Fruit fly (Drosophila melanogaster) whole organism, embryonic: ENCODE results near the gene CG34301.

Experiments
- Adf1 ChIP-seq: fragments of 200-800 bp; sonication (Bioruptor generic); IDR thresholded peaks from 2 replicates; pipeline ENCODE4 v1.3.6; 2022; ENCODE audit warnings: missing biosample characterization, missing genetic modification characterization
- BEAF-32 ChIP-seq: fragments of 200-800 bp; sonication (Bioruptor generic); optimal IDR thresholded peaks from 3 replicates; lab custom pipeline; 2017; ENCODE audit warnings: missing biosample characterization, missing genetic modification characterization, mild to moderate bottlenecking, moderate library complexity, missing genetic modification reagents
- CG11695 ChIP-seq: fragments of 200-800 bp; sonication (Bioruptor generic); IDR thresholded peaks from 3 replicates; pipeline ENCODE4 v1.3.6; 2022; ENCODE audit warnings: missing biosample characterization, missing genetic modification characterization
- CG12659 ChIP-seq: fragments of 200-800 bp; sonication (Bioruptor generic); optimal IDR thresholded peaks from 3 replicates; lab custom pipeline; 2017; ENCODE audit warnings: mild to moderate bottlenecking, missing biosample characterization, missing genetic modification reagents, missing genetic modification characterization
- CG14050 ChIP-seq: fragments of 200-800 bp; sonication (Bioruptor generic); IDR thresholded peaks from 3 replicates; pipeline ENCODE4 v1.3.6; 2022; ENCODE audit warnings: missing biosample characterization, missing genetic modification characterization
- CG15269 ChIP-seq: fragments of 200-800 bp; sonication (Bioruptor generic); optimal IDR thresholded peaks from 2 replicates; lab custom pipeline; 2018; ENCODE audit warnings: missing biosample characterization, mild to moderate bottlenecking, missing genetic modification characterization, moderate library complexity
- CG1529 ChIP-seq: fragments of 200-800 bp; sonication (Bioruptor generic); optimal IDR thresholded peaks from 3 replicates; lab custom pipeline; 2018; ENCODE audit warnings: missing biosample characterization, missing genetic modification characterization
- CG1602 ChIP-seq: fragments of 200-800 bp; sonication (Bioruptor generic); optimal IDR thresholded peaks from 3 replicates; lab custom pipeline; 2016; ENCODE audit warnings: missing biosample characterization, missing genetic modification characterization
- CG16863 ChIP-seq: fragments of 200-800 bp; sonication (Bioruptor generic); optimal IDR thresholded peaks from 3 replicates; lab custom pipeline; 2016; ENCODE audit warnings: missing biosample characterization, missing genetic modification characterization
- CG17612 ChIP-seq: fragments of 200-800 bp; sonication (Bioruptor generic); IDR thresholded peaks from 2 replicates; pipeline ENCODE4 v1.3.6; 2022; ENCODE audit warnings: missing biosample characterization, missing genetic modification characterization
- CG18599 ChIP-seq: fragments of 200-800 bp; sonication (Bioruptor generic); optimal IDR thresholded peaks from 3 replicates; lab custom pipeline; 2017; ENCODE audit warnings: missing biosample characterization, missing genetic modification characterization, mild to moderate bottlenecking, moderate library complexity, missing genetic modification reagents
- CG2129 ChIP-seq: fragments of 200-800 bp; sonication (Bioruptor generic); IDR thresholded peaks from 2 replicates; pipeline ENCODE4 v1.3.6; 2022; ENCODE audit warnings: missing biosample characterization, missing genetic modification characterization; ENCODE audit not compliant: partially characterized antibody
- CG31224 ChIP-seq: fragments of 200-800 bp; sonication (Bioruptor generic); IDR thresholded peaks from 2 replicates; pipeline ENCODE4 v1.3.6; 2022; ENCODE audit warnings: missing biosample characterization, missing genetic modification characterization
- CG32772 ChIP-seq: fragments of 200-800 bp; sonication (Bioruptor generic); IDR thresholded peaks from 2 replicates; pipeline ENCODE4 v1.3.6; 2022; ENCODE audit warnings: missing biosample characterization, missing genetic modification characterization
- CG3726 ChIP-seq: fragments of 200-800 bp; sonication (Bioruptor generic); IDR thresholded peaks from 3 replicates; pipeline ENCODE4, ENCODE4 v1.3.6; 2022; ENCODE audit warnings: missing biosample characterization, missing genetic modification characterization
- CG3847 ChIP-seq: fragments of 200-800 bp; sonication (Bioruptor generic); IDR thresholded peaks from 2 replicates; pipeline ENCODE4 v1.3.6; 2022; ENCODE audit warnings: missing biosample characterization, missing genetic modification characterization
- CG4282 ChIP-seq: fragments of 200-800 bp; sonication (Bioruptor generic); optimal IDR thresholded peaks from 2 replicates; lab custom pipeline; 2016; ENCODE audit warnings: missing biosample characterization, missing genetic modification characterization
- CG4617 ChIP-seq: fragments of 200-800 bp; sonication (Bioruptor generic); optimal IDR thresholded peaks from 3 replicates; lab custom pipeline; 2016; ENCODE audit warnings: missing biosample characterization, missing genetic modification characterization, borderline replicate concordance
- CG6654 ChIP-seq: fragments of 200-800 bp; sonication (Bioruptor generic); optimal IDR thresholded peaks from 2 replicates; lab custom pipeline; 2017; ENCODE audit warnings: missing biosample characterization, mild to moderate bottlenecking, missing genetic modification characterization
- CG7271 ChIP-seq: fragments of 200-800 bp; sonication (Bioruptor generic); optimal IDR thresholded peaks from 2 replicates; lab custom pipeline; 2018; ENCODE audit warnings: missing biosample characterization, mild to moderate bottlenecking, missing genetic modification characterization, moderate library complexity
- CG7839 ChIP-seq: fragments of 200-800 bp; sonication (Bioruptor generic); optimal IDR thresholded peaks from 3 replicates; lab custom pipeline; 2018; ENCODE audit warnings: missing biosample characterization, mild to moderate bottlenecking, missing genetic modification characterization, moderate library complexity
- CG7963 ChIP-seq: fragments of 200-800 bp; sonication (Bioruptor generic); IDR thresholded peaks from 3 replicates; pipeline ENCODE4 v1.3.6; 2022; ENCODE audit warnings: missing biosample characterization, missing genetic modification characterization; ENCODE audit not compliant: partially characterized antibody
- CG7987 ChIP-seq: fragments of 200-800 bp; sonication (Bioruptor generic); optimal IDR thresholded peaks from 2 replicates; lab custom pipeline; 2018; ENCODE audit warnings: missing biosample characterization, mild to moderate bottlenecking, missing genetic modification characterization, moderate library complexity
- CG8281 ChIP-seq: fragments of 200-800 bp; sonication (Bioruptor generic); optimal IDR thresholded peaks from 2 replicates; lab custom pipeline; 2018; ENCODE audit warnings: missing biosample characterization, mild to moderate bottlenecking, missing genetic modification characterization, moderate library complexity
- CG8478 ChIP-seq: fragments of >200 bp; optimal IDR thresholded peaks from 2 replicates; lab custom pipeline; 2018
- CTCF ChIP-seq: fragments of 200-800 bp; sonication (Bioruptor generic); optimal IDR thresholded peaks from 2 replicates; lab custom pipeline; 2017; ENCODE audit warnings: missing biosample characterization, mild to moderate bottlenecking, missing genetic modification characterization, moderate library complexity
- D ChIP-seq, 2 experiments: fragments of 200-800 bp in 1 of 2; fragments of >200 bp in 1 of 2; sonication (Bioruptor generic) in 1 of 2; optimal IDR thresholded peaks; 2 replicates in 1 of 2; 3 replicates in 1 of 2; lab custom pipeline; 2017; ENCODE audit warnings: mild to moderate bottlenecking in 1 of 2, missing biosample characterization in 1 of 2, missing genetic modification characterization in 1 of 2, missing genetic modification reagents in 1 of 2
- Dbx ChIP-seq: fragments of 200-800 bp; sonication (Bioruptor generic); IDR thresholded peaks from 3 replicates; pipeline ENCODE4 v1.3.6; 2022; ENCODE audit warnings: missing biosample characterization, missing genetic modification characterization
- Doc3 ChIP-seq: fragments of 200-800 bp; sonication (Bioruptor generic); IDR thresholded peaks from 3 replicates; pipeline ENCODE4 v1.3.6; 2022; ENCODE audit warnings: missing biosample characterization, missing genetic modification characterization; ENCODE audit not compliant: partially characterized antibody
- E2f2 ChIP-seq: fragments of 200-800 bp; sonication (Bioruptor generic); IDR thresholded peaks from 2 replicates; pipeline ENCODE4 v1.3.6; 2022; ENCODE audit warnings: missing biosample characterization, missing genetic modification characterization
- Hr51 ChIP-seq, 2 experiments: fragments of 200-800 bp; sonication (Bioruptor generic); optimal IDR thresholded peaks; 2 replicates in 1 of 2; 3 replicates in 1 of 2; lab custom pipeline; 2016 to 2018; ENCODE audit warnings: missing biosample characterization in 2 of 2, missing genetic modification characterization in 2 of 2, mild to moderate bottlenecking in 1 of 2, moderate library complexity in 1 of 2
- Pdp1 ChIP-seq, 2 experiments: fragments of 200-800 bp; sonication (Bioruptor generic); optimal IDR thresholded peaks; 3 replicates each; lab custom pipeline; 2016; ENCODE audit warnings: missing biosample characterization in 2 of 2, missing genetic modification characterization in 2 of 2, mild to moderate bottlenecking in 1 of 2, moderate library complexity in 1 of 2
- Rfx ChIP-seq: fragments of 200-800 bp; sonication (Bioruptor generic); IDR thresholded peaks from 2 replicates; pipeline ENCODE4 v1.3.6; 2022; ENCODE audit warnings: missing biosample characterization, missing genetic modification characterization
- Stat92E ChIP-seq, 3 experiments: fragments of >200 bp in 2 of 3; fragments of 200-800 bp in 1 of 3; sonication (Bioruptor generic) in 1 of 3; optimal IDR thresholded peaks; 2 replicates each; lab custom pipeline; 2017 to 2019; ENCODE audit warnings: missing biosample characterization in 3 of 3, missing genetic modification characterization in 3 of 3, mild to moderate bottlenecking in 1 of 3, moderate library complexity in 1 of 3
- Tbp ChIP-seq: fragments of >200 bp; optimal IDR thresholded peaks from 2 replicates; lab custom pipeline; 2018; ENCODE audit warnings: missing biosample characterization, missing genetic modification characterization
- cad ChIP-seq: fragments of >200 bp; optimal IDR thresholded peaks from 2 replicates; lab custom pipeline; 2017; ENCODE audit warnings: missing biosample characterization, missing genetic modification characterization
- cato ChIP-seq: fragments of 200-800 bp; sonication (Bioruptor generic); optimal IDR thresholded peaks from 2 replicates; lab custom pipeline; 2016; ENCODE audit warnings: missing biosample characterization, missing genetic modification characterization, borderline replicate concordance
- gcm ChIP-seq: fragments of 200-800 bp; sonication (Bioruptor generic); optimal IDR thresholded peaks from 2 replicates; lab custom pipeline; 2019; ENCODE audit warnings: missing biosample characterization, mild to moderate bottlenecking, missing genetic modification characterization, moderate library complexity
- grau ChIP-seq: fragments of 200-800 bp; optimal IDR thresholded peaks from 3 replicates; lab custom pipeline; 2019; ENCODE audit warnings: missing biosample characterization, mild to moderate bottlenecking, missing genetic modification characterization, moderate library complexity
- gt ChIP-seq: fragments of 200-800 bp; sonication (Bioruptor generic); IDR thresholded peaks from 2 replicates; pipeline ENCODE4 v1.3.6; 2022; ENCODE audit warnings: missing biosample characterization, missing genetic modification characterization
- hkb ChIP-seq, 2 experiments: fragments of 200-800 bp in 1 of 2; fragments of >200 bp in 1 of 2; sonication (Bioruptor generic) in 1 of 2; IDR thresholded peaks in 1 of 2; optimal IDR thresholded peaks in 1 of 2; 2 replicates each; pipeline versions ENCODE4 v1.3.6 to Lab custom; 2017 to 2022; ENCODE audit warnings: missing biosample characterization in 1 of 2, missing genetic modification characterization in 1 of 2
- jing ChIP-seq: fragments of 200-800 bp; sonication (Bioruptor generic); optimal IDR thresholded peaks from 2 replicates; lab custom pipeline; 2018; ENCODE audit warnings: missing biosample characterization, mild to moderate bottlenecking, missing genetic modification characterization
- lbe ChIP-seq: fragments of 200-800 bp; sonication (Bioruptor generic); optimal IDR thresholded peaks from 2 replicates; lab custom pipeline; 2016; ENCODE audit warnings: missing biosample characterization, mild to moderate bottlenecking, missing genetic modification characterization
- oc ChIP-seq: fragments of 200-800 bp; sonication (Bioruptor generic); optimal IDR thresholded peaks from 2 replicates; lab custom pipeline; 2018; ENCODE audit warnings: missing biosample characterization, mild to moderate bottlenecking, missing genetic modification characterization, moderate library complexity
- org-1 ChIP-seq: fragments of 200-800 bp; sonication (Bioruptor generic); optimal IDR thresholded peaks from 2 replicates; lab custom pipeline; 2017; ENCODE audit warnings: missing biosample characterization, missing genetic modification characterization
- sc ChIP-seq, 3 experiments: fragments of >200 bp in 2 of 3; fragments of 200-800 bp in 1 of 3; sonication (Bioruptor generic) in 1 of 3; optimal IDR thresholded peaks; 2 replicates in 2 of 3; 3 replicates in 1 of 3; lab custom pipeline; 2017; ENCODE audit warnings: mild to moderate bottlenecking in 1 of 3, missing biosample characterization in 1 of 3, missing genetic modification characterization in 1 of 3, missing genetic modification reagents in 1 of 3
- seq ChIP-seq: fragments of 200-800 bp; sonication (Bioruptor generic); IDR thresholded peaks from 2 replicates; pipeline ENCODE4 v1.3.6; 2022; ENCODE audit warnings: missing biosample characterization, missing genetic modification characterization
- sna ChIP-seq: fragments of 200-800 bp; sonication (Bioruptor generic); IDR thresholded peaks from 2 replicates; pipeline ENCODE4 v1.3.6; 2022; ENCODE audit warnings: missing biosample characterization, missing genetic modification characterization; ENCODE audit not compliant: partially characterized antibody
- sr ChIP-seq: fragments of 200-800 bp; sonication (Bioruptor generic); IDR thresholded peaks from 3 replicates; pipeline ENCODE4 v1.3.6; 2022; ENCODE audit warnings: missing biosample characterization, missing genetic modification characterization
- trh ChIP-seq: fragments of 200-800 bp; sonication (Bioruptor generic); optimal IDR thresholded peaks from 2 replicates; lab custom pipeline; 2016; ENCODE audit warnings: missing biosample characterization, missing genetic modification characterization

CG34301 gene

DNA sequence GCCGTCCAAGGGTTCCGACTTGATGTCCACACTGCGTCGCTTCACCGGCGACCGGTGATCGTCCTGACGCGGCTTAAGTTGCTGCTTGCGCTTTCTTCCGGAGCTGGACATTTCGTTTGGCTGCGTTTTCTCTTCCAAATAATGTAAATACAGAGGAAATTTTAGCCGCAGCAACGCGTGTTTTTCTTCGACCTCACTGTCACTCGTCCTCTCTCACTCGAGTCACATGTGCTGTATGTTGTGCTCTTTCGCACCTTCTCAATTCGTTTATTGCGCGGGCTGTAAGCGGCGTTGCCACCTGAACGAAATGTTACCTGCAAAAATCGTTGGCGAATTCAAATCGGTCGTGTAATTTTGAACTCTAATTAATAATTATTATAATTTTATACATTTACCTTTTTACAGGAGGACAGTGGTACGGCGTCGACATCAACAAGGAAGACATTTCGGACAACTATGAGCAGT, 32.2 kb downstream of the CG34301 start, which contains the start of gene CG9839 (continued):
- TF ChIP-seq trh (GFP tag; lab: Kevin White, UChicago) (no peak), CG31224 (GFP tag; lab: Robert Waterston, UW) (no peak), Dbx (no peak), D (optimal IDR thresholded peaks at IDR 0.05; lab: Kevin White, UChicago) (no peak), D (GFP tag; optimal IDR thresholded peaks at IDR 0.05; lab: Kevin White, UChicago) (no peak), lbe (GFP tag; lab: Kevin White, UChicago) (no peak), CG8281 (no peak), sc (optimal IDR thresholded peaks at IDR 0.05; lab: Kevin White, UChicago) (no peak), sc (GFP tag; optimal IDR thresholded peaks at IDR 0.05; lab: Kevin White, UChicago) (no peak), Stat92E (GFP tag; optimal IDR thresholded peaks at IDR 0.05; lab: Kevin White, UChicago) (no peak), CG7271 (tag; lab: Kevin White, UChicago) (no peak), Hr51 (GFP tag; optimal IDR thresholded peaks at IDR 0.05; lab: Kevin White, UChicago) (no peak), CG32772 (no peak), grau (no peak), gcm (no peak), CG7987 (GFP tag; lab: Kevin White, UChicago) (no peak), CG17612 (GFP tag; lab: Robert Waterston, UW) (no peak), CG4282 (GFP tag; lab: Kevin White, UChicago) (no peak), CG1529 (GFP tag; lab: Kevin White, UChicago) (no peak), E2f2 (GFP tag; lab: Robert Waterston, UW) (peak; percentile 86), Adf1 (GFP tag; lab: Robert Waterston, UW) (no peak), CG3847 (peak; percentile 73), BEAF-32 (GFP tag; lab: Kevin White, UChicago) (no peak), CG3726 (no peak), CG14050 (GFP tag; lab: Robert Waterston, UW) (no peak), CG1602 (GFP tag; lab: Kevin White, UChicago) (no peak), Doc3 (no peak), cad (GFP tag; lab: Kevin White, UChicago) (no peak), CG12659 (GFP tag; lab: Kevin White, UChicago) (peak; percentile 19), CG8478 (peak; percentile 77), CG6654 (no peak), CG16863 (no peak), sr (GFP tag; lab: Robert Waterston, UW) (no peak), jing (GFP tag; lab: Kevin White, UChicago) (no peak), CG11695 (no peak), gt (GFP tag; lab: Robert Waterston, UW) (no peak), cato (GFP tag; lab: Kevin White, UChicago) (no peak), sna (GFP tag; lab: Robert Waterston, UW) (no peak), CG18599 (no peak), hkb (optimal IDR thresholded peaks at IDR 0.05; lab: Kevin White, UChicago) (no peak), hkb (GFP tag; IDR thresholded peaks at IDR 0.05; lab: Robert Waterston, UW) (no peak), CTCF (GFP tag; lab: Kevin White, UChicago) (no peak), Rfx (GFP tag; lab: Robert Waterston, UW) (no peak), CG15269 (no peak), oc (no peak), CG2129 (GFP tag; lab: Robert Waterston, UW) (no peak), Pdp1 (GFP tag; optimal IDR thresholded peaks at IDR 0.05; lab: Kevin White, UChicago) (no peak), CG7963 (GFP tag; lab: Robert Waterston, UW) (no peak), seq (GFP tag; lab: Robert Waterston, UW) (no peak), Tbp (GFP tag; lab: Kevin White, UChicago) (no peak), CG7839 (tag; lab: Kevin White, UChicago) (no peak), org-1 (GFP tag; lab: Kevin White, UChicago) (no peak), CG4617 (GFP tag; lab: Kevin White, UChicago) (no peak)
